Fruit fly (Drosophila melanogaster) ovary, adult (tissue): Measurements from ENCODE around the gene CG5500.

ENCODE experiments used
- CG17801 ChIP-seq: fragments of 200-800 bp; optimal IDR thresholded peaks from 2 replicates; lab custom pipeline; 2019; ENCODE audit warnings: missing biosample characterization, mild to moderate bottlenecking, missing genetic modification characterization, moderate library complexity; ENCODE audit not compliant: partially characterized antibody

CG5500 gene

dm6 chr3R:26876432-26876831 is at the start of gene CG5500:
Gene CG5500, plus strand, starts transcription at chr3R:26876630.
- peak; percentile 38 for TF ChIP-seq CG17801 (GFP tag; lab: Kevin White, UChicago)

- TF ChIP-seq CG17801 (GFP tag; lab: Kevin White, UChicago): no peak
These were observed 44.6 kb upstream of the CG5500 start for dm6 chr3R:26831861-26832260.

- no peak for TF ChIP-seq CG17801 (GFP tag; lab: Kevin White, UChicago)
These were observed 30.0 kb upstream of the CG5500 start for dm6 chr3R:26846446-26846845.

dm6 chr3R:26853699-26854098 is 22.7 kb upstream of the CG5500 start:
- no peak for TF ChIP-seq CG17801 (GFP tag; lab: Kevin White, UChicago)

dm6 chr3R:26859228-26859627 is 17.2 kb upstream of the CG5500 start:
- TF ChIP-seq CG17801 (GFP tag; lab: Kevin White, UChicago): no peak

dm6 chr3R:26862213-26862612 is 14.2 kb upstream of the CG5500 start:
- no peak for TF ChIP-seq CG17801 (GFP tag; lab: Kevin White, UChicago)

- no peak for TF ChIP-seq CG17801 (GFP tag; lab: Kevin White, UChicago)
These were observed 13.5 kb upstream of the CG5500 start, which contains the start of the genes Lerp and IntS12 for dm6 chr3R:26862848-26863448. Gene Lerp, minus strand, starts transcription at chr3R:26863130. Gene IntS12, plus strand, starts transcription at chr3R:26863376.

- peak; percentile 75 for TF ChIP-seq CG17801 (GFP tag; lab: Kevin White, UChicago)
These were observed 9.6 kb upstream of the CG5500 start, which contains the start of the genes ball and His2Av for dm6 chr3R:26866577-26867456. Gene ball, minus strand, starts transcription at chr3R:26866807. Gene His2Av, plus strand, starts transcription at chr3R:26866929.

- TF ChIP-seq CG17801 (GFP tag; lab: Kevin White, UChicago): no peak
These were observed 8.9 kb upstream of the CG5500 start for dm6 chr3R:26867457-26868044.

dm6 chr3R:26869431-26869830 is 7.0 kb upstream of the CG5500 start:
- TF ChIP-seq CG17801 (GFP tag; lab: Kevin White, UChicago): no peak

- no peak for TF ChIP-seq CG17801 (GFP tag; lab: Kevin White, UChicago)
These were observed 5.9 kb upstream of the CG5500 start for dm6 chr3R:26870494-26870893.

dm6 chr3R:26871061-26871460 is 5.4 kb upstream of the CG5500 start:
- no peak for TF ChIP-seq CG17801 (GFP tag; lab: Kevin White, UChicago)

dm6 chr3R:26871852-26872251 is 4.6 kb upstream of the CG5500 start, which contains the start of gene SPARC:
Gene SPARC, minus strand, starts transcription at chr3R:26871995.
- no peak for TF ChIP-seq CG17801 (GFP tag; lab: Kevin White, UChicago)

dm6 chr3R:26875544-26876027 is 844 bp upstream of the CG5500 start, which contains the start of gene Rb97D:
Gene Rb97D, minus strand, starts transcription at chr3R:26875742.
- TF ChIP-seq CG17801 (GFP tag; lab: Kevin White, UChicago): peak; percentile 50

dm6 chr3R:26876851-26877250 is 421 bp downstream of the CG5500 start:
- no peak for TF ChIP-seq CG17801 (GFP tag; lab: Kevin White, UChicago)
